Fruit fly (Drosophila melanogaster) Kc167 (cell line): ENCODE measurements around the gene Hacd1.

Source experiments
- Myc ChIP-seq: fragments of >200 bp; optimal IDR thresholded peaks from 2 replicates; lab custom pipeline; 2017; ENCODE audit warnings: missing external identifiers
- insv ChIP-seq: fragments of >200 bp; optimal IDR thresholded peaks from 3 replicates; lab custom pipeline; 2018; ENCODE audit warnings: missing external identifiers
- psq ChIP-seq: fragments of >200 bp; optimal IDR thresholded peaks from 2 replicates; lab custom pipeline; 2017; ENCODE audit warnings: missing external identifiers

DNA sequence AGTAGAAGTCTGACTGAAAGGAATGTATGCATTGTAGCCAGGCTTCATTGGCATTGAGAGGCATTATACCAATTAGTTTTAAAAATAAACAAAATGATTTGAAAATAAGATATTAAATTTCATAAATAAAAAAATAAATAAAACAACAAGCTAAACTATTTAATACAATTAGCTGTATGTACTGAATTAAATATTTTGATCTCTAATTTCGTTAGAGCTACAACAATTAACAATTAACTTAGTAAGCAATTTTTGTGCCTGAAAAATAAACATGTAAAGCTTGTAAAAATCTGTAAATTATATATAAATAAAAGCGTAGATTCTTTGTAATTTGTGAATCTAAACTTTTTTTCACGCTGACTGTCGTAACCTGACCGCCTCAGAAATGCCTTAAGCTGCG, 5.8 kb upstream of the Hacd1 start, which contains the start of gene Rh5:
- no peak for TF ChIP-seq insv (lab: Kevin White, UChicago)
- TF ChIP-seq Myc: no peak
- TF ChIP-seq psq (lab: Kevin White, UChicago): no peak
